Worm (Caenorhabditis elegans) whole organism, L1 larva: ENCODE results near the gene tmem-231.

ENCODE experiments used
- ceh-82 ChIP-seq, 3 experiments: fragments of 150-350 bp in 1 of 3; sonication (generic microtip) in 2 of 3; optimal IDR thresholded peaks; 2 replicates each; lab custom pipeline; 2014 to 2017; ENCODE audit warnings: missing biosample characterization in 3 of 3, missing genetic modification characterization in 3 of 3
- ces-1 ChIP-seq: fragments of 150-350 bp; optimal IDR thresholded peaks from 2 replicates; lab custom pipeline; 2014; ENCODE audit warnings: missing biosample characterization, missing genetic modification reagents, missing genetic modification characterization
- fos-1 ChIP-seq: fragments of 150-350 bp; optimal IDR thresholded peaks from 2 replicates; lab custom pipeline; 2014; ENCODE audit warnings: missing biosample characterization, missing genetic modification characterization
- hlh-4 ChIP-seq: sonication (generic microtip); optimal IDR thresholded peaks from 2 replicates; lab custom pipeline; 2016; ENCODE audit warnings: mild to moderate bottlenecking, missing genetic modification characterization, missing compliant biosample characterization
- nhr-12 ChIP-seq: sonication (generic microtip); optimal IDR thresholded peaks from 2 replicates; lab custom pipeline; 2017; ENCODE audit warnings: missing biosample characterization, missing genetic modification characterization
- sox-4 ChIP-seq: sonication (generic microtip); optimal IDR thresholded peaks from 2 replicates; lab custom pipeline; 2016; ENCODE audit warnings: missing genetic modification characterization, missing compliant biosample characterization
- unc-62 ChIP-seq: fragments of 150-350 bp; optimal IDR thresholded peaks from 2 replicates; lab custom pipeline; 2014; ENCODE audit warnings: missing biosample characterization, missing genetic modification reagents, missing genetic modification characterization

- TF ChIP-seq hlh-4 (no peak), nhr-12 (no peak), ces-1 (no peak), sox-4 (tag; lab: Kevin White, UChicago) (no peak), unc-62 (no peak), ceh-82 (tag; optimal IDR thresholded peaks at IDR 0.05; lab: Kevin White, UChicago) (no peak), fos-1 (tag; lab: Kevin White, UChicago) (no peak)
Measured at ce11 chrIV:8378280-8378679, 48.3 kb upstream of the tmem-231 start.
